Fruit fly (Drosophila melanogaster) Kc167 (cell line): ENCODE results near the gene kraken.

Experiments
- Sin3A ChIP-seq: fragments of >200 bp; optimal IDR thresholded peaks from 2 replicates; lab custom pipeline; 2018; ENCODE audit warnings: missing external identifiers
- h ChIP-seq: fragments of >200 bp; optimal IDR thresholded peaks from 3 replicates; lab custom pipeline; 2018; ENCODE audit warnings: missing external identifiers
- psq ChIP-seq: fragments of >200 bp; optimal IDR thresholded peaks from 2 replicates; lab custom pipeline; 2017; ENCODE audit warnings: missing external identifiers

- TF ChIP-seq psq (lab: Kevin White, UChicago): no peak
- no peak for TF ChIP-seq h (lab: Kevin White, UChicago)
- no peak for TF ChIP-seq Sin3A (lab: Kevin White, UChicago)
Observed at dm6 chr2L:826388-826787, 26.2 kb upstream of the kraken start.
